Worm (Caenorhabditis elegans): ENCODE results near the gene flp-7.

The flp-7 gene

ce11 chrX:5935473-5935872 is 49.8 kb downstream of the flp-7 start, which contains the start of gene C46F4.3:
C46F4.3 (plus strand) TSS chrX:5935773.
- TF ChIP-seq ama-1 (optimal IDR thresholded peaks at IDR 0.05) (no peak), hmg-11 (tag; optimal IDR thresholded peaks at IDR 0.05) (no peak), nhr-28 (tag; optimal IDR thresholded peaks at IDR 0.05) (no peak), elt-3 (tag; optimal IDR thresholded peaks at IDR 0.05) (no peak), eor-1 (tag; optimal IDR thresholded peaks at IDR 0.05) (no peak), snpc-4 (tag; optimal IDR thresholded peaks at IDR 0.05) (no peak), lin-15B (tag; optimal IDR thresholded peaks at IDR 0.05) (no peak), ceh-9 (tag; optimal IDR thresholded peaks at IDR 0.05) (no peak), ceh-16 (tag; optimal IDR thresholded peaks at IDR 0.05) (no peak), mml-1 (tag; optimal IDR thresholded peaks at IDR 0.05) (no peak)

Measured in whole organism, L3 larva.